Worm (Caenorhabditis elegans) whole organism, midembryonic: ENCODE results near the gene ZK652.8.

Experiments
- T22C8.4 ChIP-seq: fragments of 200-800 bp; sonication (Bioruptor generic); IDR thresholded peaks from 2 replicates; pipeline ENCODE4 v1.3.6; 2022; ENCODE audit warnings: missing genetic modification characterization, missing compliant biosample characterization
- cog-1 ChIP-seq: sonication (generic microtip); optimal IDR thresholded peaks from 2 replicates; lab custom pipeline; 2016; ENCODE audit warnings: missing genetic modification characterization, missing compliant biosample characterization
- flt-1 ChIP-seq: fragments of 200-800 bp; sonication (Bioruptor generic); IDR thresholded peaks from 2 replicates; pipeline ENCODE4 v1.3.6; 2022; ENCODE audit warnings: missing genetic modification characterization, missing compliant biosample characterization
- klf-2 ChIP-seq: fragments of 200-800 bp; sonication (Bioruptor generic); conservative IDR thresholded peaks from 2 replicates; pipeline ENCODE4 v1.3.6; 2022; ENCODE audit warnings: missing genetic modification reagents, missing genetic modification characterization, missing compliant biosample characterization
- med-1 ChIP-seq: sonication (generic microtip); optimal IDR thresholded peaks from 2 replicates; lab custom pipeline; 2017; ENCODE audit warnings: missing genetic modification characterization, mild to moderate bottlenecking, missing compliant biosample characterization, antibody characterized with exemption, missing genetic modification reagents; ENCODE audit not compliant: insufficient read depth
- ref-1 ChIP-seq: fragments of 200-800 bp; sonication (Bioruptor generic); conservative IDR thresholded peaks from 2 replicates; pipeline ENCODE4 v1.3.6; 2022; ENCODE audit warnings: missing genetic modification reagents, missing genetic modification characterization, missing compliant biosample characterization
- tab-1 ChIP-seq: fragments of 200-800 bp; sonication (Bioruptor generic); IDR thresholded peaks from 2 replicates; pipeline ENCODE4 v1.3.6; 2022; ENCODE audit warnings: missing genetic modification characterization, missing compliant biosample characterization
- ztf-23 ChIP-seq: fragments of 200-800 bp; sonication (Bioruptor generic); IDR thresholded peaks from 2 replicates; pipeline ENCODE4 v1.3.6; 2022; ENCODE audit warnings: missing genetic modification reagents, missing genetic modification characterization, missing compliant biosample characterization
- ztf-29 ChIP-seq: fragments of 200-800 bp; sonication (Bioruptor generic); IDR thresholded peaks from 2 replicates; pipeline ENCODE4 v1.3.6; 2022; ENCODE audit warnings: missing genetic modification reagents, missing genetic modification characterization, missing compliant biosample characterization

ce11 chrIII:7816463-7816862 is 27.0 kb downstream of the ZK652.8 start:
- no peak for TF ChIP-seq T22C8.4 (GFP tag; lab: Robert Waterston, UW)
- no peak for TF ChIP-seq cog-1 (tag; lab: Kevin White, UChicago)
- no peak for TF ChIP-seq ref-1 (GFP tag; lab: Robert Waterston, UW)
- TF ChIP-seq flt-1: no peak
- TF ChIP-seq ztf-23 (GFP tag; lab: Robert Waterston, UW): no peak
- TF ChIP-seq tab-1: no peak
- TF ChIP-seq med-1 (GFP tag; lab: Kevin White, UChicago): no peak
- no peak for TF ChIP-seq ztf-29 (GFP tag; lab: Robert Waterston, UW)
- no peak for TF ChIP-seq klf-2
